Fruit fly (Drosophila melanogaster) whole organism, wandering third instar larva: ENCODE data around the gene CG34452.

Experiments
- Abd-B ChIP-seq: fragments of >200 bp; optimal IDR thresholded peaks from 2 replicates; lab custom pipeline; 2017; ENCODE audit warnings: missing biosample characterization, missing genetic modification characterization
- CG32264 ChIP-seq: fragments of 200-800 bp; sonication (Bioruptor generic); optimal IDR thresholded peaks from 2 replicates; lab custom pipeline; 2016; ENCODE audit warnings: missing biosample characterization, missing genetic modification characterization
- CrebA ChIP-seq: fragments of 200-800 bp; sonication (Bioruptor generic); optimal IDR thresholded peaks from 2 replicates; lab custom pipeline; 2016; ENCODE audit warnings: missing biosample characterization, mild to moderate bottlenecking, missing genetic modification characterization, borderline replicate concordance
- Dfd ChIP-seq: fragments of >200 bp; optimal IDR thresholded peaks from 2 replicates; lab custom pipeline; 2017; ENCODE audit warnings: missing biosample characterization, missing genetic modification characterization
- Dif ChIP-seq: fragments of 200-275, 200-300 bp; sonication (Bioruptor generic); optimal IDR thresholded peaks from 2 replicates; lab custom pipeline; 2018; ENCODE audit warnings: missing biosample characterization, missing genetic modification characterization; ENCODE audit not compliant: partially characterized antibody
- HLH106 ChIP-seq: fragments of 200-800 bp; optimal IDR thresholded peaks from 3 replicates; lab custom pipeline; 2019; ENCODE audit warnings: missing biosample characterization, mild to moderate bottlenecking, missing genetic modification characterization, moderate library complexity
- Hnf4 ChIP-seq: fragments of 200-800 bp; sonication (Bioruptor generic); optimal IDR thresholded peaks from 2 replicates; lab custom pipeline; 2016; ENCODE audit warnings: missing biosample characterization, mild to moderate bottlenecking, missing genetic modification characterization
- Hr78 ChIP-seq: fragments of >200 bp; optimal IDR thresholded peaks from 2 replicates; lab custom pipeline; 2017; ENCODE audit warnings: missing biosample characterization, missing genetic modification characterization
- Hr83 ChIP-seq: fragments of 200-300 bp; sonication (Bioruptor generic); optimal IDR thresholded peaks from 2 replicates; lab custom pipeline; 2016; ENCODE audit warnings: missing biosample characterization, mild to moderate bottlenecking, missing genetic modification characterization, moderate library complexity; ENCODE audit not compliant: poor library complexity, severe bottlenecking
- Jra ChIP-seq: sonication (Bioruptor generic); optimal IDR thresholded peaks from 2 replicates; lab custom pipeline; 2016; ENCODE audit warnings: missing biosample characterization, missing genetic modification characterization
- Mio ChIP-seq: sonication (Bioruptor generic); optimal IDR thresholded peaks from 2 replicates; lab custom pipeline; 2016; ENCODE audit warnings: missing biosample characterization, missing genetic modification characterization
- N ChIP-seq: fragments of >200 bp; optimal IDR thresholded peaks from 2 replicates; lab custom pipeline; 2018; ENCODE audit warnings: missing biosample characterization, missing external identifiers, missing genetic modification characterization
- OdsH ChIP-seq: fragments of 200-800 bp; sonication (Bioruptor generic); optimal IDR thresholded peaks from 2 replicates; lab custom pipeline; 2016; ENCODE audit warnings: missing biosample characterization, mild to moderate bottlenecking, missing genetic modification characterization
- Rel ChIP-seq, 2 experiments: fragments of 200-800 bp; sonication (Bioruptor generic) in 1 of 2; optimal IDR thresholded peaks; 2 replicates in 1 of 2; 3 replicates in 1 of 2; lab custom pipeline; 2016 to 2019; ENCODE audit warnings: mild to moderate bottlenecking in 2 of 2, missing biosample characterization in 2 of 2, missing genetic modification characterization in 2 of 2, moderate library complexity in 1 of 2
- Sp1 ChIP-seq: fragments of 200-800 bp; sonication (Bioruptor generic); optimal IDR thresholded peaks from 3 replicates; lab custom pipeline; 2019; ENCODE audit warnings: missing biosample characterization, mild to moderate bottlenecking, missing genetic modification characterization, moderate library complexity
- Vsx2 ChIP-seq: fragments of 200-300, 225-300 bp; sonication (Bioruptor generic); optimal IDR thresholded peaks from 2 replicates; lab custom pipeline; 2018; ENCODE audit warnings: missing biosample characterization, missing genetic modification characterization; ENCODE audit not compliant: partially characterized antibody
- br ChIP-seq: fragments of 200-800 bp; sonication (Bioruptor generic); optimal IDR thresholded peaks from 2 replicates; lab custom pipeline; 2016; ENCODE audit warnings: missing biosample characterization, missing genetic modification characterization
- ey ChIP-seq: fragments of 200-800 bp; sonication (Bioruptor generic); optimal IDR thresholded peaks from 2 replicates; lab custom pipeline; 2016; ENCODE audit warnings: missing biosample characterization, missing genetic modification characterization
- fru ChIP-seq: fragments of 200-800 bp; sonication (Bioruptor generic); optimal IDR thresholded peaks from 3 replicates; lab custom pipeline; 2016; ENCODE audit warnings: missing biosample characterization, mild to moderate bottlenecking, missing genetic modification characterization
- h ChIP-seq: fragments of 200-800 bp; sonication (Bioruptor generic); optimal IDR thresholded peaks from 3 replicates; lab custom pipeline; 2016; ENCODE audit warnings: missing biosample characterization, mild to moderate bottlenecking, missing genetic modification characterization
- jim ChIP-seq: fragments of 175-275, 200-325 bp; sonication (Bioruptor generic); optimal IDR thresholded peaks from 2 replicates; lab custom pipeline; 2016; ENCODE audit warnings: missing biosample characterization, mild to moderate bottlenecking, missing genetic modification characterization
- lola ChIP-seq: fragments of >200 bp; optimal IDR thresholded peaks from 2 replicates; lab custom pipeline; 2017; ENCODE audit warnings: missing biosample characterization, missing genetic modification characterization
- psq ChIP-seq: fragments of 200-800 bp; sonication (Bioruptor generic); optimal IDR thresholded peaks from 3 replicates; lab custom pipeline; 2017; ENCODE audit warnings: missing biosample characterization, mild to moderate bottlenecking, missing genetic modification characterization, moderate library complexity
- rgr ChIP-seq: fragments of 200-800 bp; sonication (Bioruptor generic); optimal IDR thresholded peaks from 3 replicates; lab custom pipeline; 2016; ENCODE audit warnings: missing biosample characterization, mild to moderate bottlenecking, missing genetic modification characterization
- sage ChIP-seq: fragments of 200-800 bp; sonication (Bioruptor generic); optimal IDR thresholded peaks from 2 replicates; lab custom pipeline; 2016; ENCODE audit warnings: missing biosample characterization, mild to moderate bottlenecking, missing genetic modification characterization
- sv ChIP-seq: fragments of 200-800 bp; sonication (Bioruptor generic); optimal IDR thresholded peaks from 3 replicates; lab custom pipeline; 2016; ENCODE audit warnings: missing biosample characterization, missing genetic modification characterization
- tai ChIP-seq: sonication (Bioruptor generic); optimal IDR thresholded peaks from 2 replicates; lab custom pipeline; 2016; ENCODE audit warnings: missing biosample characterization, missing genetic modification characterization
- usp ChIP-seq: fragments of >200 bp; optimal IDR thresholded peaks from 2 replicates; lab custom pipeline; 2017; ENCODE audit warnings: missing biosample characterization, missing genetic modification characterization
- woc ChIP-seq: sonication (Bioruptor generic); optimal IDR thresholded peaks from 2 replicates; lab custom pipeline; 2016; ENCODE audit warnings: missing biosample characterization, mild to moderate bottlenecking, missing genetic modification characterization

Gene CG34452

DNA sequence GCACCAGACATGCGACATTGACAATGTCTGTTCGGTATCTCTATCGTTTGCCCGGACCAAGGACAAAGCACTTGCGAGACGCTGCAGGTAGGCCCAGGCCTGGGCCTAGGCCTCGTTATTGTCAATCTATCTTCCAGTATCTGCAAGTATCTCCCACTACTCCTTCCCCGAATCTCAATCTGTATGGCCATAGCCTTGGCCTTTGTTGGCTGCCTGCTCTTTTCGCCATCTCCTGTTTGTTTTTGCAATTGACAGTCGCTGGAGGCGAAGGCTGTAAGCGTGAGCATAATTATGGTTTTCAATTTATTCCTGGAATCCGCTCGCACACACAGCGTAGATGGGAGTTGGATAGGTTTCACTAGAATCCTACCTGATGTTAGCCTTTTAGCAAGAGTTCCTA, 24.4 kb upstream of the CG34452 start:
- TF ChIP-seq fru (GFP tag; lab: Kevin White, UChicago) = no peak
- no peak for TF ChIP-seq h (GFP tag; lab: Kevin White, UChicago)
- no peak for TF ChIP-seq rgr
- TF ChIP-seq ey (GFP tag; lab: Kevin White, UChicago) = no peak
- no peak for TF ChIP-seq Mio (GFP tag; lab: Kevin White, UChicago)
- no peak for TF ChIP-seq HLH106 (tag; lab: Kevin White, UChicago)
- TF ChIP-seq Jra (GFP tag; lab: Kevin White, UChicago) = no peak

- TF ChIP-seq woc (GFP tag; lab: Kevin White, UChicago) (no peak), sv (no peak), Mio (GFP tag; lab: Kevin White, UChicago) (no peak), CG32264 (no peak), psq (GFP tag; lab: Kevin White, UChicago) (no peak), fru (GFP tag; lab: Kevin White, UChicago) (no peak), Hr78 (GFP tag; lab: Kevin White, UChicago) (no peak), Dfd (GFP tag; lab: Kevin White, UChicago) (no peak), Hnf4 (GFP tag; lab: Kevin White, UChicago) (no peak), tai (no peak), ey (GFP tag; lab: Kevin White, UChicago) (no peak), lola (GFP tag; lab: Kevin White, UChicago) (no peak), CrebA (GFP tag; lab: Kevin White, UChicago) (no peak), Hr83 (GFP tag; lab: Kevin White, UChicago) (no peak), OdsH (GFP tag; lab: Kevin White, UChicago) (no peak), br (no peak), jim (GFP tag; lab: Kevin White, UChicago) (no peak)
These were observed 23.5 kb upstream of the CG34452 start for dm6 chr3L:15711164-15711563.

DNA sequence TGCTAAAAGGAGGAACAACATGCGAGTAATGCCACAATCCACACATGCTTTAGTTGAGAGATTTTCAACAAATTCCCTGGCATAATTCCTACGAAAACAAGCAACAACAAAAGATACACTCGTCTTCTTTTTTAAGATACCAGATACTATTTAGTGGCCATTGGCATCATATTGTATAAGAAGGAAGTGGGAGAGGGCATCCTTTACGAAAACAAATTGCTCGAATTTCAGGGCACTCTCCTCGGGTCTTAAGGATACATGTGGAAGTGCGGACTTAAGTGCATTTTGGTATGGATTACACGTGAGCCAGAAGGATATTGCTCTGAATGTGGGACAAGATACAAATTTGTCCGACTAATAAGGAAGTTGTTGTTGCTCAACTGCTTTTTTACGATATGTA, 22.4 kb upstream of the CG34452 start:
- no peak for TF ChIP-seq tai
- TF ChIP-seq Rel (GFP tag; optimal IDR thresholded peaks at IDR 0.05; lab: Kevin White, UChicago) = no peak
- TF ChIP-seq Rel (tag; optimal IDR thresholded peaks at IDR 0.05; lab: Kevin White, UChicago) = no peak
- TF ChIP-seq Vsx2 (GFP tag; lab: Kevin White, UChicago) = no peak
- TF ChIP-seq Dfd (GFP tag; lab: Kevin White, UChicago) = no peak
- TF ChIP-seq Dif (GFP tag; lab: Kevin White, UChicago) = no peak
- no peak for TF ChIP-seq HLH106 (tag; lab: Kevin White, UChicago)
- no peak for TF ChIP-seq sage

DNA sequence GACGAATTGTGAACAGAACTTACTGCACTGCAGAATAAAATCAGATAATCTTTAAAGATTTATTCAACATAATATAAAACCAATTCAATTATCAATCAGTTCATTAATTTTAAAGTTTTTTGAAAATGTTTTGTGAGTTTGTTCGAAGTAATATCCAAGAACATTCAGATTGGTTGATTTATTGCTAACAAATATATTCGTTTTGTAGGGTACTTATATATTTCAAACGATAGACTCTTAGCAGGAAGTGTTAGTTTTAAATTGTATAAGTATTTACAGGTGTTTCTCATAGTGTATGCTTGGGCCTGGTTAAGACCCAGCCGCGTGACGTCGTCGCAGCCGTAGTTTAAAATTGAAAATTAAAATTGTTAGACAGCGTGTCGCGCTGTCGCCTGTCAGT, 20.9 kb upstream of the CG34452 start:
- TF ChIP-seq fru (GFP tag; lab: Kevin White, UChicago) (no peak), OdsH (GFP tag; lab: Kevin White, UChicago) (no peak), Rel (GFP tag; optimal IDR thresholded peaks at IDR 0.05; lab: Kevin White, UChicago) (no peak), Rel (tag; optimal IDR thresholded peaks at IDR 0.05; lab: Kevin White, UChicago) (no peak), Sp1 (GFP tag; lab: Kevin White, UChicago) (no peak), HLH106 (tag; lab: Kevin White, UChicago) (no peak), N (GFP tag; lab: Kevin White, UChicago) (no peak), Dfd (GFP tag; lab: Kevin White, UChicago) (no peak), CrebA (GFP tag; lab: Kevin White, UChicago) (no peak), ey (GFP tag; lab: Kevin White, UChicago) (no peak), sv (no peak), usp (no peak), Vsx2 (GFP tag; lab: Kevin White, UChicago) (no peak), Abd-B (no peak), CG32264 (no peak), tai (no peak)

DNA sequence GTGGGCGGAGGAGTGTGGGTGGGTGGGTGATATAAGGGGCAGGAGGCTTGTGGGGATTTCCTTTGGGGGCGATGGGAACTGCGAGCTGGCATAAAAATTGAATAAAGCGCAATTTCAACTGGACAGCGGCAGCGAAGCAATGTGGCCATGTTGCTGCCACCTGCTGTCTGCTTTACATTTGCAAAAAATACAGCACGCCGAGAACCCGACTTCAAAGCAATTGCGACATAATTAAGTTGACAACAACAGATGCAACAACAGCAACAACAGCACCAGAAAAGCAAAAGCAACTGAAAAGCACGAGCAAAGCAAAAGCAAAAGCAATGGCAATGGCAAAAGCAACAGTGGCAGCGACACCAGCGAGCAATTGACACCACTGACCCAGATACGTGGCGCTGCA, 20.5 kb upstream of the CG34452 start:
- TF ChIP-seq HLH106 (tag; lab: Kevin White, UChicago) = no peak
- no peak for TF ChIP-seq lola (GFP tag; lab: Kevin White, UChicago)
- TF ChIP-seq sage = no peak
- no peak for TF ChIP-seq rgr
- no peak for TF ChIP-seq tai
- TF ChIP-seq h (GFP tag; lab: Kevin White, UChicago) = no peak
- no peak for TF ChIP-seq Abd-B
- TF ChIP-seq Rel (GFP tag; optimal IDR thresholded peaks at IDR 0.05; lab: Kevin White, UChicago) = no peak
- no peak for TF ChIP-seq Rel (tag; optimal IDR thresholded peaks at IDR 0.05; lab: Kevin White, UChicago)
- no peak for TF ChIP-seq Hr83 (GFP tag; lab: Kevin White, UChicago)
